Worm (Caenorhabditis elegans): ENCODE data around the gene F43C11.11.

Gene F43C11.11

ce11 chrII:2335572-2335971, 28.0 kb downstream of the F43C11.11 start, which contains the start of gene F43C11.7 (continued):
- TF ChIP-seq ZK546.5 (tag; optimal IDR thresholded peaks at IDR 0.05) (no peak), nhr-42 (GFP tag; IDR thresholded peaks at IDR 0.05) (no peak), F44E2.7 (GFP tag; IDR thresholded peaks at IDR 0.05) (no peak), ztf-11 (tag; optimal IDR thresholded peaks at IDR 0.05) (no peak), Y48G9A.11 (GFP tag; IDR thresholded peaks at IDR 0.05) (no peak), ceh-32 (tag; optimal IDR thresholded peaks at IDR 0.05; ENCODE audit: poor library complexity) (no peak), dpl-1 (GFP tag; optimal IDR thresholded peaks at IDR 0.05) (no peak), egl-43 (GFP tag; IDR thresholded peaks at IDR 0.05) (no peak), F49E8.2 (tag; optimal IDR thresholded peaks at IDR 0.05; ENCODE audit: borderline replicate concordance) (no peak), sdz-12 (GFP tag; optimal IDR thresholded peaks at IDR 0.05) (no peak), hlh-30 (tag; optimal IDR thresholded peaks at IDR 0.05; ENCODE audit: insufficient read depth) (peak; percentile 52), R02D3.7 (tag; optimal IDR thresholded peaks at IDR 0.05) (no peak), nhr-25 (tag; optimal IDR thresholded peaks at IDR 0.05; ENCODE audit: borderline replicate concordance, insufficient read depth) (no peak), nhr-77 (tag; optimal IDR thresholded peaks at IDR 0.05) (peak; percentile 69), dmd-9 (GFP tag; IDR thresholded peaks at IDR 0.05) (no peak), ZK337.2 (GFP tag; IDR thresholded peaks at IDR 0.05) (no peak), T20F7.1 (GFP tag; optimal IDR thresholded peaks at IDR 0.05) (no peak), Y75B8A.6 (GFP tag; IDR thresholded peaks at IDR 0.05) (no peak), pqm-1 (tag; optimal IDR thresholded peaks at IDR 0.05) (peak; percentile 80), spr-1 (tag; optimal IDR thresholded peaks at IDR 0.05) (no peak), vab-7 (GFP tag; IDR thresholded peaks at IDR 0.05) (no peak), tag-97 (GFP tag; IDR thresholded peaks at IDR 0.05) (no peak), php-3 (GFP tag; IDR thresholded peaks at IDR 0.05) (0 out of 2 replicates have a peak, but pooled peaks have one; percentile 19), nhr-6 (tag; optimal IDR thresholded peaks at IDR 0.05) (no peak), cey-2 (tag; optimal IDR thresholded peaks at IDR 0.05; ENCODE audit: borderline replicate concordance, insufficient read depth) (no peak), daf-16 (GFP tag; optimal IDR thresholded peaks at IDR 0.05) (no peak), daf-16 (tag; optimal IDR thresholded peaks at IDR 0.05) (peak; percentile 63), F10B5.3 (tag; optimal IDR thresholded peaks at IDR 0.05) (no peak), mes-2 (tag; optimal IDR thresholded peaks at IDR 0.05; ENCODE audit: poor library complexity, severe bottlenecking) (no peak), ceh-44 (GFP tag; IDR thresholded peaks at IDR 0.05) (no peak), madf-5 (GFP tag; IDR thresholded peaks at IDR 0.05) (no peak), aha-1 (tag) (no peak), unc-62 (GFP tag; optimal IDR thresholded peaks at IDR 0.05 in 1 of 2) (no peak), unc-62 (tag; optimal IDR thresholded peaks at IDR 0.05) (no peak), lin-38 (GFP tag; IDR thresholded peaks at IDR 0.05) (no peak)

ce11 chrII:2332220-2332619, 31.4 kb downstream of the F43C11.11 start, which contains the start of gene F43C11.8:
TSS of gene F43C11.8 (plus strand) at chrII:2332520.
- TF ChIP-seq daf-16 (GFP tag; optimal IDR thresholded peaks at IDR 0.05) (no peak), daf-16 (tag; optimal IDR thresholded peaks at IDR 0.05) (peak; percentile 11), hlh-11 (tag; optimal IDR thresholded peaks at IDR 0.05) (no peak)

ce11 chrII:2330462-2330861, 33.1 kb downstream of the F43C11.11 start:
- no peak for TF ChIP-seq mdl-1 (tag; optimal IDR thresholded peaks at IDR 0.05)
- 0 out of 2 replicates have a peak, but pooled peaks have one; percentile 28 for TF ChIP-seq mdt-29 (GFP tag; IDR thresholded peaks at IDR 0.05)
- TF ChIP-seq F10B5.3 (tag; optimal IDR thresholded peaks at IDR 0.05): no peak
- no peak for TF ChIP-seq aly-2 (tag; optimal IDR thresholded peaks at IDR 0.05)
- no peak for TF ChIP-seq nhr-41 (GFP tag; IDR thresholded peaks at IDR 0.05)
- TF ChIP-seq nhr-42 (GFP tag; IDR thresholded peaks at IDR 0.05): no peak
